Fruit fly (Drosophila melanogaster) whole organism, prepupa: Measurements from ENCODE around the gene Hers.

Source experiments
- CG16779 ChIP-seq: fragments of 200-800 bp; sonication (Bioruptor generic); optimal IDR thresholded peaks from 3 replicates; lab custom pipeline; 2017; ENCODE audit warnings: missing biosample characterization, mild to moderate bottlenecking, missing genetic modification characterization
- Ets21C ChIP-seq: fragments of 200-800 bp; sonication (Bioruptor generic); optimal IDR thresholded peaks from 3 replicates; lab custom pipeline; 2016; ENCODE audit warnings: missing biosample characterization, missing genetic modification characterization
- Gug ChIP-seq: fragments of 200-800 bp; sonication (Bioruptor generic); IDR thresholded peaks from 2 replicates; pipeline ENCODE4 v1.3.6; 2022; ENCODE audit warnings: missing biosample characterization, missing genetic modification characterization
- Lpt ChIP-seq: fragments of 200-800 bp; sonication (Bioruptor generic); optimal IDR thresholded peaks from 3 replicates; lab custom pipeline; 2016; ENCODE audit warnings: missing biosample characterization, missing genetic modification characterization
- pdm3 ChIP-seq: fragments of 200-800 bp; sonication (Bioruptor generic); optimal IDR thresholded peaks from 3 replicates; lab custom pipeline; 2016; ENCODE audit warnings: missing biosample characterization, missing genetic modification characterization
- ss ChIP-seq, 2 experiments: fragments of 200-800 bp; sonication (Bioruptor generic); optimal IDR thresholded peaks; 2 replicates in 1 of 2; 3 replicates in 1 of 2; lab custom pipeline; 2017 to 2018; ENCODE audit warnings: mild to moderate bottlenecking in 2 of 2, missing biosample characterization in 2 of 2, missing genetic modification characterization in 2 of 2, moderate library complexity in 1 of 2

dm6 chrX:19845557-19846072 lies 20.3 kb upstream of the Hers start:
- TF ChIP-seq Ets21C (GFP tag; lab: Kevin White, UChicago) (no peak), CG16779 (tag; lab: Kevin White, UChicago) (no peak), pdm3 (GFP tag; lab: Kevin White, UChicago) (no peak), Gug (GFP tag; lab: Robert Waterston, UW) (no peak), Lpt (GFP tag; lab: Kevin White, UChicago) (no peak), ss (GFP tag; optimal IDR thresholded peaks at IDR 0.05; lab: Kevin White, UChicago) (no peak)
